Worm (Caenorhabditis elegans): ENCODE measurements around the gene syx-18.

The syx-18 gene

ce11 chrV:6614968-6615367 lies 40.3 kb downstream of the syx-18 start:
- TF ChIP-seq aha-1 (tag) (peak; percentile 74), nhr-77 (tag; optimal IDR thresholded peaks at IDR 0.05) (no peak), D1046.2 (GFP tag; IDR thresholded peaks at IDR 0.05) (no peak), unc-130 (GFP tag; optimal IDR thresholded peaks at IDR 0.05) (no peak), set-16 (GFP tag; IDR thresholded peaks at IDR 0.05) (peak; percentile 73)

- TF ChIP-seq nhr-48 (tag; optimal IDR thresholded peaks at IDR 0.05) (peak; percentile 86), dmd-6 (GFP tag; IDR thresholded peaks at IDR 0.05) (peak; percentile 96), zfp-2 (tag; optimal IDR thresholded peaks at IDR 0.05) (no peak), saeg-2 (GFP tag; IDR thresholded peaks at IDR 0.05) (peak; percentile 64; the same call in 1 of the 2 replicates), egl-43 (GFP tag; IDR thresholded peaks at IDR 0.05) (no peak), ceh-44 (GFP tag; IDR thresholded peaks at IDR 0.05) (no peak), Y5F2A.4 (GFP tag; optimal IDR thresholded peaks at IDR 0.05) (no peak), pqm-1 (tag; optimal IDR thresholded peaks at IDR 0.05) (peak; percentile 98), tag-97 (GFP tag; IDR thresholded peaks at IDR 0.05) (no peak), hlh-11 (tag; optimal IDR thresholded peaks at IDR 0.05) (peak; percentile 88), zip-2 (tag; optimal IDR thresholded peaks at IDR 0.05) (no peak), dve-1 (tag; optimal IDR thresholded peaks at IDR 0.05; ENCODE audit: insufficient read depth) (peak; percentile 95), ces-1 (GFP tag; optimal IDR thresholded peaks at IDR 0.05) (no peak), lin-29 (GFP tag; IDR thresholded peaks at IDR 0.05) (no peak), R02D3.7 (tag; optimal IDR thresholded peaks at IDR 0.05) (no peak), tra-1 (GFP tag; IDR thresholded peaks at IDR 0.05) (0 out of 2 replicates have a peak, but pooled peaks have one; percentile 35), ceh-82 (tag; optimal IDR thresholded peaks at IDR 0.05) (no peak), pha-4 (GFP tag; IDR thresholded peaks at IDR 0.05) (0 out of 2 replicates have a peak, but pooled peaks have one; percentile 39), pha-4 (tag; optimal IDR thresholded peaks at IDR 0.05) (no peak), nhr-111 (GFP tag; optimal IDR thresholded peaks at IDR 0.05) (no peak), ztf-11 (tag; optimal IDR thresholded peaks at IDR 0.05) (no peak), unc-39 (tag; optimal IDR thresholded peaks at IDR 0.05) (no peak), nhr-25 (tag; optimal IDR thresholded peaks at IDR 0.05; ENCODE audit: borderline replicate concordance, insufficient read depth) (no peak), lin-1 (GFP tag; IDR thresholded peaks at IDR 0.05) (peak; percentile 77; the same call in 1 of the 2 replicates), nhr-41 (GFP tag; IDR thresholded peaks at IDR 0.05) (no peak), Y105C5A.15 (GFP tag; IDR thresholded peaks at IDR 0.05) (no peak), hlh-30 (tag; optimal IDR thresholded peaks at IDR 0.05; ENCODE audit: insufficient read depth) (peak; percentile 74), mep-1 (tag; optimal IDR thresholded peaks at IDR 0.05) (peak; percentile 45), dmd-9 (GFP tag; IDR thresholded peaks at IDR 0.05) (0 out of 2 replicates have a peak, but pooled peaks have one; percentile 11), fos-1 (tag; optimal IDR thresholded peaks at IDR 0.05) (peak; percentile 8), fkh-10 (GFP tag; optimal IDR thresholded peaks at IDR 0.05) (no peak), nhr-28 (tag; optimal IDR thresholded peaks at IDR 0.05) (peak; percentile 95), T20F7.1 (GFP tag; optimal IDR thresholded peaks at IDR 0.05) (peak; percentile 48), egl-27 (tag; optimal IDR thresholded peaks at IDR 0.05) (no peak), nhr-102 (tag; optimal IDR thresholded peaks at IDR 0.05) (peak; percentile 74), ama-1 (optimal IDR thresholded peaks at IDR 0.05) (no peak), mes-2 (tag; optimal IDR thresholded peaks at IDR 0.05; ENCODE audit: poor library complexity, severe bottlenecking) (peak; percentile 38), daf-12 (tag; optimal IDR thresholded peaks at IDR 0.05) (no peak), spr-3 (GFP tag; optimal IDR thresholded peaks at IDR 0.05) (no peak), ceh-28 (tag; optimal IDR thresholded peaks at IDR 0.05) (no peak), ceh-32 (tag; optimal IDR thresholded peaks at IDR 0.05; ENCODE audit: poor library complexity) (no peak), mxl-3 (GFP tag; optimal IDR thresholded peaks at IDR 0.05) (peak; percentile 12), nhr-76 (tag; optimal IDR thresholded peaks at IDR 0.05) (no peak), ctbp-1 (GFP tag; IDR thresholded peaks at IDR 0.05) (no peak), ZK546.5 (tag; optimal IDR thresholded peaks at IDR 0.05) (no peak)
These were observed 41.0 kb downstream of the syx-18 start, which contains the start of gene cpr-4 for ce11 chrV:6614152-6614734. cpr-4 (plus strand) TSS chrV:6614674.
